Fruit fly (Drosophila melanogaster) whole organism, adult: Measurements from ENCODE around the gene Bulli.

ENCODE experiments used
- CG11617 ChIP-seq: fragments of 200-800 bp; sonication (Bioruptor generic); optimal IDR thresholded peaks from 2 replicates; lab custom pipeline; 2017; ENCODE audit warnings: mild to moderate bottlenecking, missing biosample characterization, missing genetic modification reagents, missing genetic modification characterization
- CG12768 ChIP-seq: fragments of 200-800 bp; sonication (Bioruptor generic); optimal IDR thresholded peaks from 2 replicates; lab custom pipeline; 2017; ENCODE audit warnings: missing biosample characterization, missing genetic modification characterization, mild to moderate bottlenecking, moderate library complexity, missing genetic modification reagents
- CG14711 ChIP-seq: fragments of 200-800 bp; sonication (Bioruptor generic); optimal IDR thresholded peaks from 2 replicates; lab custom pipeline; 2018; ENCODE audit warnings: missing biosample characterization, mild to moderate bottlenecking, missing genetic modification characterization, moderate library complexity
- CG1620 ChIP-seq: fragments of 200-800 bp; sonication (Bioruptor generic); optimal IDR thresholded peaks from 2 replicates; lab custom pipeline; 2016; ENCODE audit warnings: missing biosample characterization, missing genetic modification characterization
- CG33017 ChIP-seq: fragments of 200-800 bp; sonication (Bioruptor generic); optimal IDR thresholded peaks from 2 replicates; lab custom pipeline; 2018; ENCODE audit warnings: missing biosample characterization, mild to moderate bottlenecking, missing genetic modification characterization, moderate library complexity
- CG5204 ChIP-seq: fragments of 200-800 bp; sonication (Bioruptor generic); optimal IDR thresholded peaks from 2 replicates; lab custom pipeline; 2016; ENCODE audit warnings: missing biosample characterization, missing genetic modification characterization
- CG7045 ChIP-seq: fragments of 200-800 bp; sonication (Bioruptor generic); optimal IDR thresholded peaks from 2 replicates; lab custom pipeline; 2017; ENCODE audit warnings: missing biosample characterization, mild to moderate bottlenecking, missing genetic modification characterization
- CG7101 ChIP-seq: fragments of 200-800 bp; sonication (Bioruptor generic); optimal IDR thresholded peaks from 2 replicates; lab custom pipeline; 2018; ENCODE audit warnings: missing biosample characterization, mild to moderate bottlenecking, missing genetic modification characterization, moderate library complexity
- Clk ChIP-seq: fragments of 200-800 bp; sonication (Bioruptor generic); optimal IDR thresholded peaks from 2 replicates; lab custom pipeline; 2017; ENCODE audit warnings: missing biosample characterization, missing genetic modification characterization
- Crg-1 ChIP-seq: fragments of 200-800 bp; sonication (Bioruptor generic); optimal IDR thresholded peaks from 2 replicates; lab custom pipeline; 2016; ENCODE audit warnings: missing biosample characterization, missing genetic modification characterization
- Hr96 ChIP-seq: fragments of 200-800 bp; sonication (Bioruptor generic); optimal IDR thresholded peaks from 2 replicates; lab custom pipeline; 2016; ENCODE audit warnings: missing biosample characterization, missing genetic modification characterization
- Mnt ChIP-seq: fragments of 200-800 bp; sonication (Bioruptor generic); optimal IDR thresholded peaks from 2 replicates; lab custom pipeline; 2016; ENCODE audit warnings: missing biosample characterization, mild to moderate bottlenecking, missing genetic modification characterization
- bab1 ChIP-seq: fragments of 200-800 bp; sonication (Bioruptor generic); optimal IDR thresholded peaks from 3 replicates; lab custom pipeline; 2019; ENCODE audit warnings: missing biosample characterization, mild to moderate bottlenecking, missing genetic modification characterization, moderate library complexity
- cic ChIP-seq: fragments of 200-800 bp; sonication (Bioruptor generic); optimal IDR thresholded peaks from 2 replicates; lab custom pipeline; 2017; ENCODE audit warnings: missing biosample characterization, mild to moderate bottlenecking, missing genetic modification characterization, moderate library complexity
- cnc ChIP-seq, 2 experiments: fragments of >200 bp; optimal IDR thresholded peaks; 2 replicates each; lab custom pipeline; 2017
- kay ChIP-seq: fragments of 200-800 bp; sonication (Bioruptor generic); peaks from one replicate; lab custom pipeline; 2016; ENCODE audit warnings: missing biosample characterization, missing genetic modification characterization, borderline replicate concordance
- ovo ChIP-seq: fragments of 200-800 bp; sonication (Bioruptor generic); optimal IDR thresholded peaks from 2 replicates; lab custom pipeline; 2016; ENCODE audit warnings: missing biosample characterization, missing genetic modification characterization
- pad ChIP-seq: fragments of 200-800 bp; sonication (Bioruptor generic); optimal IDR thresholded peaks from 3 replicates; lab custom pipeline; 2017; ENCODE audit warnings: missing biosample characterization, missing genetic modification characterization, mild to moderate bottlenecking, moderate library complexity, missing genetic modification reagents
- tj ChIP-seq: fragments of 200-800 bp; sonication (Bioruptor generic); optimal IDR thresholded peaks from 3 replicates; lab custom pipeline; 2017; ENCODE audit warnings: missing biosample characterization, mild to moderate bottlenecking, missing genetic modification characterization, moderate library complexity
- toe ChIP-seq: fragments of 200-800 bp; sonication (Bioruptor generic); optimal IDR thresholded peaks from 2 replicates; lab custom pipeline; 2016; ENCODE audit warnings: missing biosample characterization, missing genetic modification characterization

Bulli gene

dm6 chr3L:6488405-6488804, at the start of gene Bulli, which contains the start of gene CG10147:
Gene Bulli (plus strand): TSS chr3L:6488681.
Gene CG10147 (minus strand): TSS chr3L:6488424.
- TF ChIP-seq Hr96 (GFP tag; lab: Kevin White, UChicago) (peak; percentile 85), tj (peak; percentile 86), Crg-1 (GFP tag; lab: Kevin White, UChicago) (peak; percentile 94), toe (GFP tag; lab: Kevin White, UChicago) (peak; percentile 96), CG5204 (GFP tag; lab: Kevin White, UChicago) (peak; percentile 95), bab1 (peak; percentile 96), CG1620 (GFP tag; lab: Kevin White, UChicago) (peak; percentile 98), CG14711 (tag; lab: Kevin White, UChicago) (peak; percentile 92), Clk (GFP tag; lab: Kevin White, UChicago) (peak; percentile 91), Mnt (peak; percentile 89), ovo (GFP tag; lab: Kevin White, UChicago) (peak; percentile 92), CG12768 (peak; percentile 91), kay (GFP tag; lab: Kevin White, UChicago) (peak; percentile 93), cic (GFP tag; lab: Kevin White, UChicago) (peak; percentile 49), CG11617 (peak; percentile 94), CG33017 (tag; lab: Kevin White, UChicago) (peak; percentile 83), cnc (optimal IDR thresholded peaks at IDR 0.05; lab: Kevin White, UChicago) (no peak), CG7045 (GFP tag; lab: Kevin White, UChicago) (peak; percentile 95), CG7101 (peak; percentile 94), pad (GFP tag; lab: Kevin White, UChicago) (peak; percentile 83)

dm6 chr3L:6439713-6440461, 48.6 kb upstream of the Bulli start:
- TF ChIP-seq CG1620 (GFP tag; lab: Kevin White, UChicago), result no peak
- no peak for TF ChIP-seq CG11617

DNA sequence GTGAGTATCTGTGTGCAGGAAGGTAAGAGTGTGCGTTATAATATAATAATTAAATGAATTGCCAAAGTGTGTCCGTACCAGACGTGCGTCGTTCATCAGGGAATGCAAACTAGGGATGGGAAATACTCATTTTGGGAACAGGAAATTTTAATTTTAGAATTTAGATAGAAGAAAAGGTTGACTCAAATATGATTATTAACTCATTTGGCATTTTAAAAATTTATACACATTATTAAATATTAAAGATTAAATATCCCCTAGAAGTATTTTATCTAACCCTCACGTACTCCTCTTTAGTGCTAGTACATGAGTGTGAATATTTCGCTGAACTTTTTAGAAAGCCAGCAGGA, 48.0 kb upstream of the Bulli start:
- TF ChIP-seq kay (GFP tag; lab: Kevin White, UChicago) (peak; percentile 32), CG1620 (GFP tag; lab: Kevin White, UChicago) (no peak), bab1 (no peak)

DNA sequence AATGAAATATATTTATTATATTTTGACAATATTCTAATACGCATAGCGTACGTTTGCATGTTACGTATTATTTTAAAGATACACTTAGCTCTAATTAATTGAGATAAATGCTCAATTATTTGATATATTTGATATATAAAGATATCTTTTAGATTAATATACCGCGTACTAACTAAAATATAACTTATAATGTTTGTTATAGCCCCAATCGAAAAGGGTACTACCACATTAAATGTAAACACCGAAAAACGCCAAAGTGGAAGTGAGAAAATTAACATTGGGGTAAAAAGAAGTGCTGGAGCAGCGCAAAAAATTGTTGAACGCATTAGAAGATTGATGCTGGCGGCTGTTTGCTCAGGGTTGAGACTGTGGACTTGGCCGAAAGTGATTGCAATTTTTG, 45.2 kb upstream of the Bulli start:
- TF ChIP-seq CG5204 (GFP tag; lab: Kevin White, UChicago), result no peak
- TF ChIP-seq CG11617, result no peak
- TF ChIP-seq kay (GFP tag; lab: Kevin White, UChicago), result no peak
- no peak for TF ChIP-seq CG33017 (tag; lab: Kevin White, UChicago)
- no peak for TF ChIP-seq Mnt
- TF ChIP-seq bab1, result no peak

dm6 chr3L:6446553-6446952, 41.9 kb upstream of the Bulli start:
- TF ChIP-seq tj (no peak), CG12768 (no peak), CG7101 (no peak), ovo (GFP tag; lab: Kevin White, UChicago) (no peak), Mnt (no peak), CG14711 (tag; lab: Kevin White, UChicago) (no peak), cnc (optimal IDR thresholded peaks at IDR 0.05; lab: Kevin White, UChicago) (no peak), kay (GFP tag; lab: Kevin White, UChicago) (no peak), cic (GFP tag; lab: Kevin White, UChicago) (no peak), bab1 (no peak), CG5204 (GFP tag; lab: Kevin White, UChicago) (no peak), toe (GFP tag; lab: Kevin White, UChicago) (no peak), CG33017 (tag; lab: Kevin White, UChicago) (no peak), CG1620 (GFP tag; lab: Kevin White, UChicago) (no peak), CG11617 (no peak), pad (GFP tag; lab: Kevin White, UChicago) (no peak)

dm6 chr3L:6447203-6447602, 41.3 kb upstream of the Bulli start:
- no peak for TF ChIP-seq CG14711 (tag; lab: Kevin White, UChicago)
- no peak for TF ChIP-seq CG1620 (GFP tag; lab: Kevin White, UChicago)
- no peak for TF ChIP-seq CG33017 (tag; lab: Kevin White, UChicago)
- TF ChIP-seq Mnt, result no peak
- no peak for TF ChIP-seq Clk (GFP tag; lab: Kevin White, UChicago)
- no peak for TF ChIP-seq CG12768
- no peak for TF ChIP-seq Crg-1 (GFP tag; lab: Kevin White, UChicago)
- TF ChIP-seq ovo (GFP tag; lab: Kevin White, UChicago), result no peak
- no peak for TF ChIP-seq tj
- no peak for TF ChIP-seq CG11617
- TF ChIP-seq CG7045 (GFP tag; lab: Kevin White, UChicago), result no peak
- no peak for TF ChIP-seq kay (GFP tag; lab: Kevin White, UChicago)
- no peak for TF ChIP-seq CG5204 (GFP tag; lab: Kevin White, UChicago)
- no peak for TF ChIP-seq pad (GFP tag; lab: Kevin White, UChicago)
- no peak for TF ChIP-seq toe (GFP tag; lab: Kevin White, UChicago)
- no peak for TF ChIP-seq bab1
- TF ChIP-seq Hr96 (GFP tag; lab: Kevin White, UChicago), result no peak
- TF ChIP-seq cic (GFP tag; lab: Kevin White, UChicago), result no peak

DNA sequence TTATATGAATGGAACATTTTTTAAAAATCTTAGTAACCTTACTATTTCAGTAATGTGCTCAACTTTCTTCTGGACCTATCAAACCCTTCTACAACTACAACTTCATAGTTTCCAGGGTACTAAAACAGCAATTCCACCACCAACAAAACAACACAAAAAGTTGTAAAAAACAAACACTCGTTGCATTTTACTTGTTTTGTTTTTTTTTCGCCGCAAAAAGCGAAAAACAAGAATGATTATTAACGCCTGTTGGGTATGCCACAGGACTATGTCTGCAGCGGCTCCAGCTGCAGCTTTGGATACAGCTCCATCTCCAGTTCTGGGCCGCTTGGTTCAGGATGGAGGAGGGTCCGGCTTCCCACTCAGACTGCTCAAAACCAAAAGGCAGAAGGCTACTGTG, 40.8 kb upstream of the Bulli start:
- no peak for TF ChIP-seq CG11617
- TF ChIP-seq bab1, result no peak
- no peak for TF ChIP-seq Crg-1 (GFP tag; lab: Kevin White, UChicago)
- no peak for TF ChIP-seq ovo (GFP tag; lab: Kevin White, UChicago)
- no peak for TF ChIP-seq CG12768
- no peak for TF ChIP-seq CG5204 (GFP tag; lab: Kevin White, UChicago)
- TF ChIP-seq Hr96 (GFP tag; lab: Kevin White, UChicago), result no peak
- TF ChIP-seq CG7101, result no peak
- no peak for TF ChIP-seq pad (GFP tag; lab: Kevin White, UChicago)
- TF ChIP-seq toe (GFP tag; lab: Kevin White, UChicago), result no peak
- TF ChIP-seq kay (GFP tag; lab: Kevin White, UChicago), result no peak
- no peak for TF ChIP-seq Mnt
- TF ChIP-seq CG33017 (tag; lab: Kevin White, UChicago), result no peak
